Worm (Caenorhabditis elegans): ENCODE measurements around the gene srh-22.

srh-22 gene

DNA sequence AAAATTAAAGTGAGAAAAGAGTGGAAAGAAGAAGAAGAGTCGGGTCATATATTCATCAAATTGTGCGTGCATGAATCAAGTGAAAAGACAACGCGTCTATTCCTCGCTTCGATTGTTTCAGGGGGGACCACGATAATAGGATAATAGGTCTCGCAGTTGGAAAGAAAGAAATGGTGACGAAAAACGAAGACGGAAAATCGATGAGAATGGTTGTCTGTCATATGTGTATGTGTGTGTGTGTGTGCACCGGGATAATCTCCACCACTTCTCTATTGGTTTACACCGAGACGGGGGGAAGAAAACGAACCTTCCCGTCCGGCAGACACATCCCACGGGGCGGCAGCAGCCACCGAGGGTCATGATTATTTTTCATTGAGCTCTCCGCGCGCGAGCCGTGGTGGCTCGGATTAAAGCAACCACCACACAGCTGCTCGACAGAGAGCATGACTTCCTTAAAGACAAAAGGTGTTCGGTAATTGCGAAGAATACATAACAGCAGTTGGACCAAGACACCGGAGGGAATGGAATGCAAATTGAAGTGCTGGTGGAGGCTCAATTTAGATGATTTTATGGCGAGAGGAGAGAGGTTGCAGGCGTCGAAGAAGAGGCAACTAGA lies 42.0 kb downstream of the srh-22 start:
- TF ChIP-seq klf-2 (GFP tag; conservative IDR thresholded peaks at IDR 0.05) (no peak), ref-1 (GFP tag; conservative IDR thresholded peaks at IDR 0.05) (no peak), ztf-29 (GFP tag; IDR thresholded peaks at IDR 0.05) (no peak), ztf-23 (GFP tag; IDR thresholded peaks at IDR 0.05) (no peak), tab-1 (GFP tag; IDR thresholded peaks at IDR 0.05) (0 out of 2 replicates have a peak, but pooled peaks have one; percentile 64), flt-1 (GFP tag; IDR thresholded peaks at IDR 0.05) (no peak), cog-1 (tag; optimal IDR thresholded peaks at IDR 0.05) (peak; percentile 27), med-1 (GFP tag; optimal IDR thresholded peaks at IDR 0.05; ENCODE audit: insufficient read depth) (no peak), T22C8.4 (GFP tag; IDR thresholded peaks at IDR 0.05) (no peak)

DNA sequence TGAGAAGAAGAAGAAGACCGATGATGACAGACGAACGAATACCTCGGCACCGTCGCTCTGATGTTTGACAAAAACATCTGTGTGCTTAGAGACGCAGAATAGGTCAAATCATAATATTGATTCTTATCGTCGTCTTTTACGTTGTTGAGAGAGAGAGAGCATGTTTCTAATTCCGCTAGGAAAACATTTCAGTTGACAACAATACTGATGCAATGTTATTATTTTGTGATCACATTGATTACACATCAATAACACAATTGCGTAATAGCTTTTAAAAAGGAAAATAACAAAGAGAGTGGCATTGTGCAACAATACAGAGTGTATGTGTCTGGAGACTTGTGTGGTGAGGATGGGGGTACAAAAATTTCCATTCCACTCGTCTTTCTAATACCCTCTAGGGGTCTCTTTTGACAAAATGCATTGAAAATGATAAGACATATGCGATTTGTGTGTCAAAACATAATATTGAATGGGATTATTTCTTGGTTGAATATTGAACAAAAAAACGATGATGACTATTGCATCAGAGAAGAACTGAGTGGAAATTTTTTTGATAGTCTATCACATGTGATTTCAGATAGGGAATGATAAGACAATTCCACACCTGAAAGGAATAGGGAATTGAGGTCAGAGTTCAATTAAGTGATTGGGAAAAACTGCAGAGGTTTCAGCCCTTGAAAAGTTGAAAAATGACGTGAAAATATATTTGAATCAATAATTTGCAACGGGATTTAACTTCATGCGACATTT lies 42.7 kb downstream of the srh-22 start:
- TF ChIP-seq tab-1 (GFP tag; IDR thresholded peaks at IDR 0.05) (no peak), med-1 (GFP tag; optimal IDR thresholded peaks at IDR 0.05; ENCODE audit: insufficient read depth) (no peak), ztf-29 (GFP tag; IDR thresholded peaks at IDR 0.05) (no peak), klf-2 (GFP tag; conservative IDR thresholded peaks at IDR 0.05) (no peak), ztf-23 (GFP tag; IDR thresholded peaks at IDR 0.05) (no peak), cog-1 (tag; optimal IDR thresholded peaks at IDR 0.05) (no peak)

DNA sequence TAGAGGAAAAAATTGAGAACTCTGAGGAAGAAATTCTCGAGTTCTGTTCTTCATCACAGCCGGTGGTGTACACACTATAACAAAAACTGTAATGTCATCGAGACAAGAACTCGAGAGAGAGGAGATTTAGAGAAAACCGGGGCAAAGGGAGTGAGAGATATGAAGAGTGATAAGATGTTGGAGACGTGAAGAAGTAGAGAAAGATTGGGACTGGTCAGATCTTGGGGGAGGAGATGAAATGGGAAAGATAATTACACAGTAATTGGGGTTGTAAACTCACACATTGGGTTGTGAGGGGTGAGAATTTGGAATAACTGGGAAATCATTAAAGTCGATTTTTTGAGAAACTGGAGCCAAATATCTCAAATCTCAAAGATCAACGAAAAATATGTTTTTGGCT lies 43.7 kb downstream of the srh-22 start:
- TF ChIP-seq med-1 (GFP tag; optimal IDR thresholded peaks at IDR 0.05; ENCODE audit: insufficient read depth) (no peak), ztf-23 (GFP tag; IDR thresholded peaks at IDR 0.05) (no peak), tab-1 (GFP tag; IDR thresholded peaks at IDR 0.05) (no peak), flt-1 (GFP tag; IDR thresholded peaks at IDR 0.05) (no peak), ref-1 (GFP tag; conservative IDR thresholded peaks at IDR 0.05) (no peak), klf-2 (GFP tag; conservative IDR thresholded peaks at IDR 0.05) (no peak), cog-1 (tag; optimal IDR thresholded peaks at IDR 0.05) (no peak), T22C8.4 (GFP tag; IDR thresholded peaks at IDR 0.05) (no peak), ztf-29 (GFP tag; IDR thresholded peaks at IDR 0.05) (no peak)

DNA sequence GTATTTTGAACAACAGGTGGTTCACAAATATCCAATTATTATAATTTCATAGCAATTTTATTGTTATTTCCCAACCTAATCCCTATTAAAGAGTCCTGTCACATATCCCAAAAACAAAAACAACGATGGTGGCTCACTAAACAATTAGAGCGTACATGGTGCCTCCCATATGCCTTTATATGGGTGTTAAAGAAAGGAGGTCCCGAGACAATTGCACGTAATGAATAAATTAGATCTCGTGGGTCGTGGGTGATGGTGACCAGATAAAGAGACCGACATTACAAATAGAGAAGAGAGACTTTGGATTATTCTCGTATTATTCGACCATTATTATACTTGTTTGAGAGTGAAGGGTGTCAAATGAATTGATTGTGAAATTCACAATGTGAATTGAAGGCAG lies 45.1 kb downstream of the srh-22 start:
- TF ChIP-seq klf-2 (GFP tag; conservative IDR thresholded peaks at IDR 0.05) (no peak), ztf-29 (GFP tag; IDR thresholded peaks at IDR 0.05) (no peak), cog-1 (tag; optimal IDR thresholded peaks at IDR 0.05) (peak; percentile 6)

DNA sequence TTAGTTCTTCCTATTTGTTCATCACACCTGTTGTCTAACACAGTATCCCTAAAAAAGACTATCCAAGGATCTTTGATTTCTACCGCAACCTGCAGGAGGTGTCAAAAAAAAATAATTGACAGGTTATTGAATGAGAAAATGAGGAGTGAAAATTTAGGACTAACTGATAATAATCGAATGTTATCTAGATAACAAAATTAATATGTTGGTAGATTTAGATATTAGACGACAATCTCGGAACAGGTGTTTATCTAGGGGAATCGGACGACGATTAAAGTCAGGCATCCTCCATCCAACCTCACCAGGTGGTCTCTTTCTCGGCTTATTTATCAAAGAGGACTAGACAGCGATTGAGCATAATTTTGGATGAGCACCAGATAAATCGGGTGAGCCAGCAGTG lies 46.7 kb downstream of the srh-22 start:
- TF ChIP-seq ztf-29 (GFP tag; IDR thresholded peaks at IDR 0.05) (no peak), cog-1 (tag; optimal IDR thresholded peaks at IDR 0.05) (no peak), tab-1 (GFP tag; IDR thresholded peaks at IDR 0.05) (no peak), ztf-23 (GFP tag; IDR thresholded peaks at IDR 0.05) (no peak), med-1 (GFP tag; optimal IDR thresholded peaks at IDR 0.05; ENCODE audit: insufficient read depth) (no peak), T22C8.4 (GFP tag; IDR thresholded peaks at IDR 0.05) (no peak), flt-1 (GFP tag; IDR thresholded peaks at IDR 0.05) (no peak), klf-2 (GFP tag; conservative IDR thresholded peaks at IDR 0.05) (no peak), ref-1 (GFP tag; conservative IDR thresholded peaks at IDR 0.05) (no peak)

DNA sequence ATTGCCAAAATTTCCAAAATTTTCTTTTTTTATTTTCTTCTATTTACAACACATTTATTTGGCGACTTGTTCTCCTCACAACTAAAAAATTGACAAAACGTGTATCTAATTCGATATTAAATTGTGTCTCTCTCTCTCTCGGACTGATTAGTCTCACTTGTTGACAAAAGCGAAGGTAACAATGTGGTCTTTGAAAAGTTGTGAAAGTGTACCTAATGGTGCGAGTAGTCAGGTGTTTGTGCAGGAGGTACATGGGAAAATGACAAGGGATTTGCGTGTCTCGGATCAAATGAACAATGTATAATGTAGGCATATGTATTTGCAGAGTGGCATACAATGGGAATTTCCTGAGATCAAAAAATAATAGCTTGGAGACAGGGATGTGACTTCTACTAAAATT lies 47.4 kb downstream of the srh-22 start:
- no peak for TF ChIP-seq T22C8.4 (GFP tag; IDR thresholded peaks at IDR 0.05)
- TF ChIP-seq ztf-23 (GFP tag; IDR thresholded peaks at IDR 0.05), result no peak
- TF ChIP-seq cog-1 (tag; optimal IDR thresholded peaks at IDR 0.05), result no peak
- no peak for TF ChIP-seq flt-1 (GFP tag; IDR thresholded peaks at IDR 0.05)
- TF ChIP-seq ref-1 (GFP tag; conservative IDR thresholded peaks at IDR 0.05), result no peak
- TF ChIP-seq tab-1 (GFP tag; IDR thresholded peaks at IDR 0.05), result no peak
- TF ChIP-seq med-1 (GFP tag; optimal IDR thresholded peaks at IDR 0.05; ENCODE audit: insufficient read depth), result no peak
- no peak for TF ChIP-seq klf-2 (GFP tag; conservative IDR thresholded peaks at IDR 0.05)
- TF ChIP-seq ztf-29 (GFP tag; IDR thresholded peaks at IDR 0.05), result no peak

DNA sequence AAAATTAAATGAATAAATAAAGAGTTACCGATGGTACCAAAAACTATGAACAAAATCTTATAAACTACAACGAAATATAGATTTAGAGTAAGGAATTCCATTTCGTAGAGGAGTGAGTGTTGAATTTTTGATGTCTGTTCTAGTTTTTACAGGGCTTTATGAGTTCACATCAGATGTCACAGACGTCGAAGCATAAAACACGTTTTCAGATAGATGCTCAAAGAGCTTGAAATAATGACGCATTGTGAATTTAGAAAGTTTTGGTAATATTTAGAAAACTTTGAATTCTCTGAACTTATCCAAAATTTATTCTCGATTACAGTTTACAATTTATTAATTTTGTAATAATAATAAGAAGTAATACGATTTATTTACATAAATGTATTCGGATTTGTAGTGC lies 50.8 kb downstream of the srh-22 start, which contains the start of gene srsx-9:
srsx-9 (minus strand) TSS at position 101 of the 400 bp plus-strand sequence.
- TF ChIP-seq T22C8.4 (GFP tag; IDR thresholded peaks at IDR 0.05), result no peak
- TF ChIP-seq ztf-29 (GFP tag; IDR thresholded peaks at IDR 0.05), result no peak
- no peak for TF ChIP-seq ztf-23 (GFP tag; IDR thresholded peaks at IDR 0.05)
- no peak for TF ChIP-seq klf-2 (GFP tag; conservative IDR thresholded peaks at IDR 0.05)
- TF ChIP-seq tab-1 (GFP tag; IDR thresholded peaks at IDR 0.05), result no peak
- TF ChIP-seq med-1 (GFP tag; optimal IDR thresholded peaks at IDR 0.05; ENCODE audit: insufficient read depth), result no peak
- TF ChIP-seq cog-1 (tag; optimal IDR thresholded peaks at IDR 0.05), result no peak
- no peak for TF ChIP-seq ref-1 (GFP tag; conservative IDR thresholded peaks at IDR 0.05)
- no peak for TF ChIP-seq flt-1 (GFP tag; IDR thresholded peaks at IDR 0.05)
